Fruit fly (Drosophila melanogaster) whole organism, embryonic: ENCODE data around the gene Sil1.

Source experiments
- C15 ChIP-seq: fragments of 200-800 bp; sonication (Bioruptor generic); IDR thresholded peaks from 3 replicates; pipeline ENCODE4 v1.3.6; 2022; ENCODE audit warnings: missing biosample characterization, missing genetic modification characterization
- CG10147 ChIP-seq: fragments of 200-800 bp; sonication (Bioruptor generic); optimal IDR thresholded peaks from 2 replicates; lab custom pipeline; 2019; ENCODE audit warnings: missing biosample characterization, mild to moderate bottlenecking, missing genetic modification characterization, moderate library complexity
- CG10209 ChIP-seq: fragments of 200-800 bp; sonication (Bioruptor generic); optimal IDR thresholded peaks from 3 replicates; lab custom pipeline; 2017; ENCODE audit warnings: missing biosample characterization, mild to moderate bottlenecking, missing genetic modification characterization, missing genetic modification reagents
- CG10366 ChIP-seq: fragments of 200-800 bp; sonication (Bioruptor generic); IDR thresholded peaks from 2 replicates; pipeline ENCODE4 v1.3.6; 2022; ENCODE audit warnings: missing biosample characterization, missing genetic modification characterization
- CG10431 ChIP-seq: fragments of 200-800 bp; sonication (Bioruptor generic); optimal IDR thresholded peaks from 3 replicates; lab custom pipeline; 2018; ENCODE audit warnings: missing biosample characterization, mild to moderate bottlenecking, missing genetic modification characterization
- CG11504 ChIP-seq: fragments of 200-800 bp; sonication (Bioruptor generic); optimal IDR thresholded peaks from 3 replicates; lab custom pipeline; 2019; ENCODE audit warnings: missing biosample characterization, mild to moderate bottlenecking, missing genetic modification characterization, moderate library complexity
- CG12071 ChIP-seq: fragments of 200-800 bp; sonication (Bioruptor generic); optimal IDR thresholded peaks from 3 replicates; lab custom pipeline; 2018; ENCODE audit warnings: missing biosample characterization, mild to moderate bottlenecking, missing genetic modification characterization
- CG13424 ChIP-seq: fragments of 200-800 bp; sonication (Bioruptor generic); optimal IDR thresholded peaks from 2 replicates; lab custom pipeline; 2019; ENCODE audit warnings: missing biosample characterization, mild to moderate bottlenecking, missing genetic modification characterization, moderate library complexity
- CG14014 ChIP-seq: fragments of 200-800 bp; sonication (Bioruptor generic); IDR thresholded peaks from 2 replicates; pipeline ENCODE4 v1.3.6; 2022; ENCODE audit warnings: missing biosample characterization, missing genetic modification characterization
- CG1529 ChIP-seq: fragments of 200-800 bp; sonication (Bioruptor generic); optimal IDR thresholded peaks from 3 replicates; lab custom pipeline; 2018; ENCODE audit warnings: missing biosample characterization, missing genetic modification characterization
- CG1602 ChIP-seq: fragments of 200-800 bp; sonication (Bioruptor generic); optimal IDR thresholded peaks from 3 replicates; lab custom pipeline; 2016; ENCODE audit warnings: missing biosample characterization, missing genetic modification characterization
- CG17385 ChIP-seq: fragments of 200-800 bp; sonication (Bioruptor generic); optimal IDR thresholded peaks from 3 replicates; lab custom pipeline; 2018; ENCODE audit warnings: missing biosample characterization, mild to moderate bottlenecking, missing genetic modification characterization
- CG17612 ChIP-seq: fragments of 200-800 bp; sonication (Bioruptor generic); IDR thresholded peaks from 2 replicates; pipeline ENCODE4 v1.3.6; 2022; ENCODE audit warnings: missing biosample characterization, missing genetic modification characterization
- CG17802 ChIP-seq: fragments of 200-800 bp; sonication (Bioruptor generic); optimal IDR thresholded peaks from 2 replicates; lab custom pipeline; 2018; ENCODE audit warnings: missing biosample characterization, mild to moderate bottlenecking, missing genetic modification characterization, moderate library complexity
- CG17829 ChIP-seq: fragments of 200-800 bp; optimal IDR thresholded peaks from 2 replicates; lab custom pipeline; 2019; ENCODE audit warnings: missing biosample characterization, mild to moderate bottlenecking, missing genetic modification characterization, moderate library complexity
- CG32772 ChIP-seq: fragments of 200-800 bp; sonication (Bioruptor generic); IDR thresholded peaks from 2 replicates; pipeline ENCODE4 v1.3.6; 2022; ENCODE audit warnings: missing biosample characterization, missing genetic modification characterization
- CG34422 ChIP-seq: fragments of 200-800 bp; sonication (Bioruptor generic); IDR thresholded peaks from 3 replicates; pipeline ENCODE4 v1.3.6; 2022; ENCODE audit warnings: missing biosample characterization, missing genetic modification characterization
- CG6175 ChIP-seq: fragments of 200-800 bp; sonication (Bioruptor generic); IDR thresholded peaks from 3 replicates; pipeline ENCODE4 v1.3.6; 2022; ENCODE audit warnings: missing biosample characterization, missing genetic modification characterization
- CG8089 ChIP-seq: fragments of 200-800 bp; sonication (Bioruptor generic); optimal IDR thresholded peaks from 3 replicates; lab custom pipeline; 2016; ENCODE audit warnings: missing biosample characterization, missing genetic modification characterization
- CG8478 ChIP-seq: fragments of >200 bp; optimal IDR thresholded peaks from 2 replicates; lab custom pipeline; 2018
- CG8944 ChIP-seq: fragments of 200-800 bp; sonication (Bioruptor generic); optimal IDR thresholded peaks from 3 replicates; lab custom pipeline; 2016; ENCODE audit warnings: missing biosample characterization, missing genetic modification characterization
- CG9215 ChIP-seq: fragments of 200-800 bp; sonication (Bioruptor generic); IDR thresholded peaks from 2 replicates; pipeline ENCODE4 v1.3.6; 2022; ENCODE audit warnings: missing biosample characterization, missing genetic modification characterization
- CG9797 ChIP-seq: fragments of 200-800 bp; sonication (Bioruptor generic); optimal IDR thresholded peaks from 3 replicates; lab custom pipeline; 2018; ENCODE audit warnings: missing biosample characterization, mild to moderate bottlenecking, missing genetic modification characterization
- CkIIα-i1 ChIP-seq: fragments of 200-800 bp; sonication (Bioruptor generic); IDR thresholded peaks from 2 replicates; pipeline ENCODE4 v1.3.6; 2022; ENCODE audit warnings: missing biosample characterization, missing genetic modification characterization
- D ChIP-seq, 2 experiments: fragments of 200-800 bp in 1 of 2; fragments of >200 bp in 1 of 2; sonication (Bioruptor generic) in 1 of 2; optimal IDR thresholded peaks; 2 replicates in 1 of 2; 3 replicates in 1 of 2; lab custom pipeline; 2017; ENCODE audit warnings: mild to moderate bottlenecking in 1 of 2, missing biosample characterization in 1 of 2, missing genetic modification characterization in 1 of 2, missing genetic modification reagents in 1 of 2
- Dip2 ChIP-seq: fragments of 200-800 bp; sonication (Bioruptor generic); IDR thresholded peaks from 2 replicates; pipeline ENCODE4 v1.3.6; 2022; ENCODE audit warnings: missing biosample characterization, missing genetic modification characterization
- Fer2 ChIP-seq: fragments of 200-800 bp; sonication (Bioruptor generic); optimal IDR thresholded peaks from 2 replicates; lab custom pipeline; 2018; ENCODE audit warnings: missing biosample characterization, mild to moderate bottlenecking, missing genetic modification characterization, moderate library complexity
- Hand ChIP-seq: fragments of 200-800 bp; sonication (Bioruptor generic); optimal IDR thresholded peaks from 2 replicates; lab custom pipeline; 2017; ENCODE audit warnings: mild to moderate bottlenecking, missing biosample characterization, missing genetic modification reagents, missing genetic modification characterization
- Jarid2 ChIP-seq: fragments of 200-800 bp; sonication (Bioruptor generic); optimal IDR thresholded peaks from 3 replicates; lab custom pipeline; 2017; ENCODE audit warnings: mild to moderate bottlenecking, missing biosample characterization, missing genetic modification reagents, missing genetic modification characterization
- Mrtf ChIP-seq: fragments of 200-800 bp; sonication (Bioruptor generic); IDR thresholded peaks from 3 replicates; pipeline ENCODE4 v1.3.6; 2022; ENCODE audit warnings: missing biosample characterization, missing genetic modification characterization
- Myb ChIP-seq: fragments of 200-800 bp; sonication (Bioruptor generic); optimal IDR thresholded peaks from 2 replicates; lab custom pipeline; 2016; ENCODE audit warnings: missing biosample characterization, missing genetic modification characterization
- Opbp ChIP-seq: fragments of 200-800 bp; sonication (Bioruptor generic); IDR thresholded peaks from 3 replicates; pipeline ENCODE4 v1.3.6; 2022; ENCODE audit warnings: missing biosample characterization, missing genetic modification characterization; ENCODE audit not compliant: partially characterized antibody
- Sin3A ChIP-seq: fragments of >200 bp; optimal IDR thresholded peaks from 2 replicates; lab custom pipeline; 2018
- Sox102F ChIP-seq: fragments of 200-800 bp; sonication (Bioruptor generic); optimal IDR thresholded peaks from 2 replicates; lab custom pipeline; 2018; ENCODE audit warnings: missing biosample characterization, mild to moderate bottlenecking, missing genetic modification characterization, moderate library complexity
- YL-1 ChIP-seq: fragments of 200-800 bp; sonication (Bioruptor generic); optimal IDR thresholded peaks from 3 replicates; lab custom pipeline; 2017; ENCODE audit warnings: missing biosample characterization, mild to moderate bottlenecking, missing genetic modification characterization
- ase ChIP-seq: fragments of 200-800 bp; sonication (Bioruptor generic); IDR thresholded peaks from 3 replicates; pipeline ENCODE4 v1.3.6; 2022; ENCODE audit warnings: missing biosample characterization, missing genetic modification characterization
- bigmax ChIP-seq: fragments of 200-800 bp; sonication (Bioruptor generic); optimal IDR thresholded peaks from 2 replicates; lab custom pipeline; 2018; ENCODE audit warnings: missing biosample characterization, mild to moderate bottlenecking, missing genetic modification characterization
- cad ChIP-seq: fragments of >200 bp; optimal IDR thresholded peaks from 2 replicates; lab custom pipeline; 2017; ENCODE audit warnings: missing biosample characterization, missing genetic modification characterization
- cato ChIP-seq: fragments of 200-800 bp; sonication (Bioruptor generic); optimal IDR thresholded peaks from 2 replicates; lab custom pipeline; 2016; ENCODE audit warnings: missing biosample characterization, missing genetic modification characterization, borderline replicate concordance
- ci ChIP-seq: fragments of 200-800 bp; sonication (Bioruptor generic); IDR thresholded peaks from 3 replicates; pipeline ENCODE4 v1.3.6; 2022; ENCODE audit warnings: missing biosample characterization, missing genetic modification characterization
- crol ChIP-seq: fragments of 200-800 bp; sonication (Bioruptor generic); IDR thresholded peaks from 2 replicates; pipeline ENCODE4 v1.3.6; 2022; ENCODE audit warnings: missing biosample characterization, missing genetic modification characterization
- crp ChIP-seq, 2 experiments: fragments of 200-800 bp; sonication (Bioruptor generic); optimal IDR thresholded peaks; 2 replicates in 1 of 2; 3 replicates in 1 of 2; lab custom pipeline; 2017; ENCODE audit warnings: missing biosample characterization in 2 of 2, missing genetic modification characterization in 2 of 2, mild to moderate bottlenecking in 1 of 2, moderate library complexity in 1 of 2
- dan ChIP-seq: fragments of 200-800 bp; sonication (Bioruptor generic); IDR thresholded peaks from 2 replicates; pipeline ENCODE4 v1.3.6; 2022; ENCODE audit warnings: missing biosample characterization, missing genetic modification characterization
- fd64A ChIP-seq: fragments of 200-800 bp; sonication (Bioruptor generic); optimal IDR thresholded peaks from 3 replicates; lab custom pipeline; 2018; ENCODE audit warnings: missing biosample characterization, mild to moderate bottlenecking, missing genetic modification characterization
- grau ChIP-seq: fragments of 200-800 bp; optimal IDR thresholded peaks from 3 replicates; lab custom pipeline; 2019; ENCODE audit warnings: missing biosample characterization, mild to moderate bottlenecking, missing genetic modification characterization, moderate library complexity
- hbn ChIP-seq: fragments of 200-800 bp; sonication (Bioruptor generic); IDR thresholded peaks from 2 replicates; pipeline ENCODE4 v1.3.6; 2022; ENCODE audit warnings: missing biosample characterization, missing genetic modification characterization; ENCODE audit not compliant: partially characterized antibody
- pfk ChIP-seq: fragments of 200-800 bp; sonication (Bioruptor generic); optimal IDR thresholded peaks from 2 replicates; lab custom pipeline; 2018; ENCODE audit warnings: missing biosample characterization, mild to moderate bottlenecking, missing genetic modification characterization, moderate library complexity
- stc ChIP-seq: fragments of 200-800 bp; sonication (Bioruptor generic); IDR thresholded peaks from 2 replicates; pipeline ENCODE4 v1.3.6; 2022; ENCODE audit warnings: missing biosample characterization, missing genetic modification characterization
- usp ChIP-seq: fragments of >200 bp; optimal IDR thresholded peaks from 2 replicates; lab custom pipeline; 2017; ENCODE audit warnings: missing biosample characterization, missing genetic modification characterization

Gene Sil1

DNA sequence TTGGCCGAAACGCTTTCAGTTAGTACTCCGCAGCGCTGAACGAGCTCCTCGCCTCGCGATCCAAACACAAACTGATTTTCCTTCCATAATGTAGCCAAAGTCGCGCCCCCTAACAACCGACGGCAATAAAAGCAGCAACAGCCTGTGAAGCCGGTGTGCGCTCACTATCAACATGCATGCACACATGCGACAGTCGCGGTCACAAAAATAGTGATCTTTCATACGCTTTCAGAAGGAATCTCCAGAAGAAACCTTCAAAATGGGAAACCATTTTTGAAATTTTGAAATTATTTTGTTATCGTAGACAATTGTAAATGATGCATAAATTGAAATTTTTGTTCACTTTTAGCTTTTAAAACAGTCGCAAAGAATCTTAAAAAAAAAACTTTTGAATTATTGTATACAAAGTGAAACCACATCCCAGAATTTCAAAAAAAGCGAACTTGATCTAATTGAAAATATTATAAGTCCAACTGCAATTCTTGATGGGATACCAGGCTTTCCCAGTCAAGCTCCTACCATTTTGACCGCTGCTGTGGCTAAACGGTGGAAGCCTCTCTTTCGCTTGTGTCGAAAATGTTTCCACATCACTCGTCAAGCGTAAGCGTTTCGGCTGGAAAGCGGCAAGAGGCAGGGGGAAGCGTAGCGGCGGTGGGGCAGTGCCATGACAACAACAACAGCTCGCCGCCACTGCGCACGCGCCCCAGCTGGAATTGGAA, 2.9 kb downstream of the Sil1 start, which contains the start of gene Cad96Cb (continued):
- peak; percentile 75 for TF ChIP-seq crol (GFP tag; lab: Robert Waterston, UW)
- TF ChIP-seq bigmax, result no peak
- TF ChIP-seq CG8478 (lab: Kevin White, UChicago), result no peak
- TF ChIP-seq CG9215, result peak; percentile 40; the same call in 1 of the 2 replicates
- TF ChIP-seq CG17802 (tag; lab: Kevin White, UChicago), result peak; percentile 66
- 0 out of 3 replicates have a peak, but pooled peaks have one; percentile 41 for TF ChIP-seq CG6175
- TF ChIP-seq CG32772 (GFP tag; lab: Robert Waterston, UW), result no peak
- TF ChIP-seq CG8089 (GFP tag; lab: Kevin White, UChicago), result peak; percentile 70
- TF ChIP-seq Opbp (GFP tag; lab: Robert Waterston, UW), result no peak
- TF ChIP-seq CG8944 (GFP tag; lab: Kevin White, UChicago), result peak; percentile 75
- peak; percentile 36 for TF ChIP-seq fd64A (GFP tag; lab: Kevin White, UChicago)
- peak; percentile 86 for TF ChIP-seq CG13424 (tag; lab: Kevin White, UChicago)
- peak; percentile 38; the same call in 1 of the 3 replicates for TF ChIP-seq Mrtf (GFP tag; lab: Robert Waterston, UW)
- TF ChIP-seq C15, result no peak; the same call in 2 of the 3 replicates
- peak; percentile 43 for TF ChIP-seq CG12071 (GFP tag; lab: Kevin White, UChicago)
- TF ChIP-seq ci (GFP tag; lab: Robert Waterston, UW), result peak; percentile 63; the same call in 2 of the 3 replicates
- TF ChIP-seq crp (GFP tag; optimal IDR thresholded peaks at IDR 0.05; lab: Kevin White, UChicago), result peak in 1 of 2 experiments; percentile 43
- no peak for TF ChIP-seq Dip2 (GFP tag; lab: Robert Waterston, UW)
- TF ChIP-seq ase, result peak; percentile 35; the same call in 1 of the 3 replicates
- peak; percentile 82 for TF ChIP-seq CG17385 (GFP tag; lab: Kevin White, UChicago)
- TF ChIP-seq dan (GFP tag; lab: Robert Waterston, UW), result peak; percentile 63; the same call in 1 of the 2 replicates
- peak; percentile 20 for TF ChIP-seq Hand (GFP tag; lab: Kevin White, UChicago)
- no peak for TF ChIP-seq Sin3A
- TF ChIP-seq D (optimal IDR thresholded peaks at IDR 0.05; lab: Kevin White, UChicago), result no peak
- TF ChIP-seq D (GFP tag; optimal IDR thresholded peaks at IDR 0.05; lab: Kevin White, UChicago), result peak; percentile 92
- no peak for TF ChIP-seq usp
- 0 out of 2 replicates have a peak, but pooled peaks have one; percentile 41 for TF ChIP-seq CG14014 (GFP tag; lab: Robert Waterston, UW)
- peak; percentile 41; the same call in 2 of the 3 replicates for TF ChIP-seq CG34422 (GFP tag; lab: Robert Waterston, UW)
- TF ChIP-seq CG10431 (GFP tag; lab: Kevin White, UChicago), result peak; percentile 76
- TF ChIP-seq cad (GFP tag; lab: Kevin White, UChicago), result no peak
- TF ChIP-seq CG17829 (tag; lab: Kevin White, UChicago), result peak; percentile 84
- peak; percentile 86 for TF ChIP-seq Sox102F (GFP tag; lab: Kevin White, UChicago)
- no peak for TF ChIP-seq hbn (GFP tag; lab: Robert Waterston, UW)
- peak; percentile 53 for TF ChIP-seq Jarid2 (GFP tag; lab: Kevin White, UChicago)
- peak; percentile 71 for TF ChIP-seq cato (GFP tag; lab: Kevin White, UChicago)
- no peak for TF ChIP-seq CG9797 (GFP tag; lab: Kevin White, UChicago)
- no peak for TF ChIP-seq CG17612
- TF ChIP-seq CG10366, result peak; percentile 30; the same call in 1 of the 2 replicates
- peak; percentile 85 for TF ChIP-seq CG10209 (GFP tag; lab: Kevin White, UChicago)
- no peak for TF ChIP-seq CkIIα-i1 (GFP tag; lab: Robert Waterston, UW)
- peak; percentile 84 for TF ChIP-seq CG1529 (GFP tag; lab: Kevin White, UChicago)
- peak; percentile 54 for TF ChIP-seq Myb (GFP tag; lab: Kevin White, UChicago)
- TF ChIP-seq grau, result peak; percentile 81
- peak; percentile 9 for TF ChIP-seq YL-1
- peak; percentile 62; the same call in 1 of the 2 replicates for TF ChIP-seq stc (GFP tag; lab: Robert Waterston, UW)
- TF ChIP-seq CG10147 (GFP tag; lab: Kevin White, UChicago), result peak; percentile 77
- peak; percentile 25 for TF ChIP-seq Fer2 (tag; lab: Kevin White, UChicago)
- TF ChIP-seq CG11504 (tag; lab: Kevin White, UChicago), result peak; percentile 92
- TF ChIP-seq pfk, result no peak
- peak; percentile 73 for TF ChIP-seq CG1602 (GFP tag; lab: Kevin White, UChicago)
